Fruit fly (Drosophila melanogaster): ENCODE results near the gene CG42467.

CG42467 gene

DNA sequence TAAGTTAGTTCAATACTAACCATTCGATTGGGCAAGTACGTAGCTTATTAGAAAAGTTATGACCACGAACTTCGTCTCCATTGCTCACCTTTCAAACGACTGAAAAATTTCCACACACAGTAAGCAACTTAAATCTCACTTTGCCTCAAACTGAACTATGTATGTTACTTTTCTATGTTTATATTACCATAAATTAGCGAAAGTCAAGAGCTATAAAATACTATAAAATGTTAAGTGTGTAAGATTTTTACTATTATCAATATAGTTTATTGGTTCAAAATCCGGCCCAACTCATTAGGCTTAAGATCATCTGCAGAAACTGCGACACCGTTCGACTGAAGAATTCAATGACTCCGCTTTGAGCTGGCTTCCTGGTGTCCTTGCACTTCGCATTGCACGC, 32.6 kb upstream of the CG42467 start, which contains the start of gene Sfp24Ba:
TSS of gene Sfp24Ba (minus strand) at position 101 of the 400 bp plus-strand sequence.
- TF ChIP-seq CG1832 (GFP tag; optimal IDR thresholded peaks at IDR 0.05) (no peak), CG13296 (GFP tag; optimal IDR thresholded peaks at IDR 0.05) (no peak), CG16815 (GFP tag; optimal IDR thresholded peaks at IDR 0.05) (no peak), CG31388 (GFP tag; optimal IDR thresholded peaks at IDR 0.05) (no peak), wek (GFP tag; optimal IDR thresholded peaks at IDR 0.05) (no peak), CG12236 (GFP tag; optimal IDR thresholded peaks at IDR 0.05) (no peak), CHES-1-like (GFP tag; optimal IDR thresholded peaks at IDR 0.05) (no peak), lilli (GFP tag; optimal IDR thresholded peaks at IDR 0.05) (no peak)

DNA sequence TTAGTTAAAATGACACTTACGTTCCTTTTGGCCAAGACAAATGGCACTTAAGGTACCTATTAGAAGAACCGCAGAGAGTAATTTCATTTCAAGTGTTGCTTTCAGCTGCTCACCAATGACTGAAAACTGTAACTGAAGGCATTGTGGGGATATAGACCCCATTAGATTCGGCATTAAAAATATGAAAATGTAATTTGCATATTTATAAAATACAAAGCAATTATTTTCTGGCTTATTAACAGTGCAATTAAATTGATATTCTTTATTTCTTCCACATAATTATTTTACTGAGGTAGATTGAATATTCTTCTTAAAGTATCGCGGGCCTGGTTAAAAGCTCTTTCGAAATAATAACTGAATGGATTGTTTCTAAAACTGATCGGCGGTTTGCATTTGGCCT, 32.1 kb upstream of the CG42467 start, which contains the start of gene Sfp24Bd:
TSS of gene Sfp24Bd (minus strand) at position 101 of the 400 bp plus-strand sequence.
- TF ChIP-seq gcm2 (GFP tag; optimal IDR thresholded peaks at IDR 0.05) (no peak), Atf6 (GFP tag; IDR thresholded peaks at IDR 0.05) (no peak), sug (tag; optimal IDR thresholded peaks at IDR 0.05) (no peak), hth (optimal IDR thresholded peaks at IDR 0.05) (no peak), CG3163 (GFP tag; optimal IDR thresholded peaks at IDR 0.05) (no peak), nom (GFP tag; optimal IDR thresholded peaks at IDR 0.05) (no peak), Taf1 (GFP tag; IDR thresholded peaks at IDR 0.05) (no peak), CG18476 (GFP tag; optimal IDR thresholded peaks at IDR 0.05) (no peak)

DNA sequence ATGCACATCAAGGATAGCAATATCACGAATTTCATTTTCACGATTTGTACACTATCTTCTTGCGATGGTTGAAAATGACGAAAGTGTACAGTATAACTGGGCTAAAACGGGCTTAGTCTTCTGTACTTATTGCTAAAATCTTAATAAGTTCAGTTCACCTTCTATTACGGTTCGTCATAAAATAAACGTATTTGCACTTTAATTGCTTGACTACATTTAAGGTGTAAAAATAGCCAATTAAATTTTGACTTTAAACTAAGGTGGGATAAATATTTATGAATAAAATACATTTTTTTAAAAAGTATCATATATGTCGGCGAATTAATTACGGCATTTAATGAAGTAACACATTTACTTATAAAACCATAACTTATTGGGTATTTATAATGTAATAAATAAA, 31.4 kb upstream of the CG42467 start, which contains the start of gene Sfp24Bb:
TSS of gene Sfp24Bb (minus strand) at position 101 of the 400 bp plus-strand sequence.
- TF ChIP-seq CG2129 (GFP tag; IDR thresholded peaks at IDR 0.05; ENCODE audit: partially characterized antibody) (no peak), Dip3 (GFP tag; optimal IDR thresholded peaks at IDR 0.05) (no peak), CG4404 (GFP tag; IDR thresholded peaks at IDR 0.05) (no peak), CG8478 (optimal IDR thresholded peaks at IDR 0.05) (no peak), trh (GFP tag; optimal IDR thresholded peaks at IDR 0.05) (no peak), CG15514 (GFP tag; optimal IDR thresholded peaks at IDR 0.05) (no peak), sima (GFP tag; optimal IDR thresholded peaks at IDR 0.05) (no peak), ttk (GFP tag; IDR thresholded peaks at IDR 0.05) (no peak), MBD-R2 (GFP tag; IDR thresholded peaks at IDR 0.05) (no peak), CG12744 (GFP tag; optimal IDR thresholded peaks at IDR 0.05) (no peak), CG10565 (GFP tag; optimal IDR thresholded peaks at IDR 0.05) (no peak), CG3995 (GFP tag; optimal IDR thresholded peaks at IDR 0.05) (no peak), crp (GFP tag; optimal IDR thresholded peaks at IDR 0.05) (no peak), Hr39 (optimal IDR thresholded peaks at IDR 0.05) (no peak)

DNA sequence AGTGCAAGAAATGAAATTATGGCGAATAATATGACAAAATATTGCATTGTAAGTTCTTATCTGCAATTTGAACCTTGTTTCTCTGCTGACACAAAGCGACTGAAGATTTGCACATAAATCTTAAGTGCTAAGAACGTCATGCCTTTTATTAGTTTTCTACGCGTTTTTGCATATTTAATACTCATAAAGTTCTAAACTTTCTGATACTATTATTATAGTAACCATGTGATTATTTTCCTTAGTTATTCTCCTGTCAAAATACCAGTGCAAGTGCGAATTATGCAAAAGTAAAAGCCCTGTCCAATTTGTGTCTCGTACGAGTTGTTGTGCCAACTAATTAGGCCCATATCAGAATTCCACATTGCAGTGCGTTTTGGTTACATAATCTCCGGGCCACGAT, 30.6 kb upstream of the CG42467 start, which contains the start of gene Sfp24Bc:
TSS of gene Sfp24Bc (minus strand) at position 101 of the 400 bp plus-strand sequence.
- TF ChIP-seq fd102C (GFP tag; optimal IDR thresholded peaks at IDR 0.05) (no peak), chm (GFP tag; IDR thresholded peaks at IDR 0.05) (no peak), HLH4C (GFP tag; IDR thresholded peaks at IDR 0.05; ENCODE audit: partially characterized antibody) (no peak), Pdp1 (GFP tag; optimal IDR thresholded peaks at IDR 0.05) (peak in 1 of 2 experiments; percentile 54), nerfin-1 (tag; optimal IDR thresholded peaks at IDR 0.05) (no peak)

DNA sequence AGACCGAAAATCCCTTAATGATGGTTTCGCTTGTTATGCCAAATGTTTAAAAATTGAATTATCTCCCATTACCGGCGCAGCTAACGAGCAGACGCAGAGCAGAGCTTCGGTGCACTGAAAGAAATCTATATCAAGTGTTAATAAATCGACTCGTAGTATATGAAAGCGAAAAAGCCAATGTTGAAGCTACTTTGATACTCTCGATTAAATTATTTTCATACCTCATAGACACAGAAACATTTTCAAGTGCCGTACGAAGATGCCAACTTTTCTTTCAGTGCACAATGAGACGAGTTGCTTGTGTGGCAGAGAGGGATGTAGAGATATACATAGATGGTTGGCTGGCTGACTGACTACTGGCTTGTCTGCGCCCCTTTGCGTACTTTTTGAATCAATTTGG, 25.3 kb upstream of the CG42467 start:
- TF ChIP-seq Kr (GFP tag; optimal IDR thresholded peaks at IDR 0.05): no peak
- TF ChIP-seq CG14667 (GFP tag; IDR thresholded peaks at IDR 0.05): peak; percentile 21; the same call in 1 of the 2 replicates
- no peak for TF ChIP-seq CG5180 (GFP tag; optimal IDR thresholded peaks at IDR 0.05)
- peak; percentile 19 for TF ChIP-seq nerfin-1 (tag; optimal IDR thresholded peaks at IDR 0.05)
- peak; percentile 44 for TF ChIP-seq nmo (GFP tag; optimal IDR thresholded peaks at IDR 0.05)
- TF ChIP-seq D19A (tag; optimal IDR thresholded peaks at IDR 0.05): peak; percentile 25
- TF ChIP-seq CG16863 (GFP tag; optimal IDR thresholded peaks at IDR 0.05): peak; percentile 12
- TF ChIP-seq E2f2 (GFP tag; IDR thresholded peaks at IDR 0.05): 0 out of 2 replicates have a peak, but pooled peaks have one; percentile 7
- TF ChIP-seq CG30403 (GFP tag; optimal IDR thresholded peaks at IDR 0.05): peak; percentile 10
- TF ChIP-seq bowl (GFP tag; IDR thresholded peaks at IDR 0.05): no peak
- TF ChIP-seq Lhr (GFP tag; optimal IDR thresholded peaks at IDR 0.05): peak; percentile 1
- TF ChIP-seq sens-2 (GFP tag; IDR thresholded peaks at IDR 0.05): no peak
- peak; percentile 19 for TF ChIP-seq pum (GFP tag; optimal IDR thresholded peaks at IDR 0.05)

Measured in whole organism, embryonic.